Fruit fly (Drosophila melanogaster) whole organism, embryonic: ENCODE data around the gene Hexo1.

ENCODE experiments used
- Abd-B ChIP-seq: fragments of 200-800 bp; sonication (Bioruptor generic); optimal IDR thresholded peaks from 2 replicates; lab custom pipeline; 2018; ENCODE audit warnings: missing biosample characterization, mild to moderate bottlenecking, missing genetic modification characterization, moderate library complexity
- Asciz ChIP-seq: fragments of 200-800 bp; sonication (Bioruptor generic); optimal IDR thresholded peaks from 2 replicates; lab custom pipeline; 2017; ENCODE audit warnings: missing biosample characterization, mild to moderate bottlenecking, missing genetic modification characterization, missing genetic modification reagents
- Bteb2 ChIP-seq: fragments of 200-800 bp; sonication (Bioruptor generic); optimal IDR thresholded peaks from 2 replicates; lab custom pipeline; 2016; ENCODE audit warnings: missing biosample characterization, missing genetic modification characterization
- CG10209 ChIP-seq: fragments of 200-800 bp; sonication (Bioruptor generic); optimal IDR thresholded peaks from 3 replicates; lab custom pipeline; 2017; ENCODE audit warnings: missing biosample characterization, mild to moderate bottlenecking, missing genetic modification characterization, missing genetic modification reagents
- CG10543 ChIP-seq: fragments of 200-800 bp; sonication (Bioruptor generic); optimal IDR thresholded peaks from 3 replicates; lab custom pipeline; 2017; ENCODE audit warnings: missing biosample characterization, mild to moderate bottlenecking, missing genetic modification characterization, moderate library complexity
- CG10979 ChIP-seq: fragments of 200-800 bp; sonication (Bioruptor generic); optimal IDR thresholded peaks from 2 replicates; lab custom pipeline; 2018; ENCODE audit warnings: missing biosample characterization, mild to moderate bottlenecking, missing genetic modification characterization, moderate library complexity
- CG11695 ChIP-seq: fragments of 200-800 bp; sonication (Bioruptor generic); IDR thresholded peaks from 3 replicates; pipeline ENCODE4 v1.3.6; 2022; ENCODE audit warnings: missing biosample characterization, missing genetic modification characterization
- CG12219 ChIP-seq: fragments of 200-800 bp; sonication (Bioruptor generic); optimal IDR thresholded peaks from 3 replicates; lab custom pipeline; 2018; ENCODE audit warnings: missing biosample characterization, mild to moderate bottlenecking, missing genetic modification characterization
- CG1233 ChIP-seq: fragments of 200-800 bp; sonication (Bioruptor generic); optimal IDR thresholded peaks from 4 replicates; lab custom pipeline; 2018; ENCODE audit warnings: missing biosample characterization, mild to moderate bottlenecking, missing genetic modification characterization
- CG12391 ChIP-seq: fragments of 200-800 bp; sonication (Bioruptor generic); optimal IDR thresholded peaks from 3 replicates; lab custom pipeline; 2018; ENCODE audit warnings: missing biosample characterization, mild to moderate bottlenecking, missing genetic modification characterization, moderate library complexity
- CG15073 ChIP-seq: fragments of 200-800 bp; sonication (Bioruptor generic); optimal IDR thresholded peaks from 2 replicates; lab custom pipeline; 2016; ENCODE audit warnings: missing biosample characterization, missing genetic modification characterization
- CG15696 ChIP-seq: fragments of 200-800 bp; sonication (Bioruptor generic); optimal IDR thresholded peaks from 2 replicates; lab custom pipeline; 2019; ENCODE audit warnings: missing biosample characterization, mild to moderate bottlenecking, missing genetic modification characterization, moderate library complexity
- CG16863 ChIP-seq: fragments of 200-800 bp; sonication (Bioruptor generic); optimal IDR thresholded peaks from 3 replicates; lab custom pipeline; 2016; ENCODE audit warnings: missing biosample characterization, missing genetic modification characterization
- CG17186 ChIP-seq: fragments of 200-800 bp; sonication (Bioruptor generic); optimal IDR thresholded peaks from 3 replicates; lab custom pipeline; 2017; ENCODE audit warnings: missing biosample characterization, missing genetic modification reagents, missing genetic modification characterization
- CG18764 ChIP-seq: fragments of 200-800 bp; sonication (Bioruptor generic); optimal IDR thresholded peaks from 3 replicates; lab custom pipeline; 2016; ENCODE audit warnings: missing biosample characterization, missing genetic modification characterization
- CG2120 ChIP-seq: fragments of 200-800 bp; sonication (Bioruptor generic); optimal IDR thresholded peaks from 3 replicates; lab custom pipeline; 2016; ENCODE audit warnings: missing biosample characterization, missing genetic modification characterization
- CG2678 ChIP-seq: fragments of 200-800 bp; sonication (Bioruptor generic); optimal IDR thresholded peaks from 3 replicates; lab custom pipeline; 2019; ENCODE audit warnings: missing biosample characterization, mild to moderate bottlenecking, missing genetic modification characterization, moderate library complexity
- CG30403 ChIP-seq: fragments of 200-800 bp; sonication (Bioruptor generic); optimal IDR thresholded peaks from 3 replicates; lab custom pipeline; 2016; ENCODE audit warnings: missing biosample characterization, missing genetic modification characterization
- CG32532 ChIP-seq: fragments of 200-800 bp; sonication (Bioruptor generic); IDR thresholded peaks from 2 replicates; pipeline ENCODE4 v1.3.6; 2022; ENCODE audit warnings: missing biosample characterization, missing genetic modification characterization
- CG3281 ChIP-seq: fragments of 200-800 bp; sonication (Bioruptor generic); optimal IDR thresholded peaks from 3 replicates; lab custom pipeline; 2017; ENCODE audit warnings: missing biosample characterization, mild to moderate bottlenecking, missing genetic modification characterization
- CG3726 ChIP-seq: fragments of 200-800 bp; sonication (Bioruptor generic); IDR thresholded peaks from 3 replicates; pipeline ENCODE4, ENCODE4 v1.3.6; 2022; ENCODE audit warnings: missing biosample characterization, missing genetic modification characterization
- CG3995 ChIP-seq: fragments of 200-800 bp; sonication (Bioruptor generic); optimal IDR thresholded peaks from 3 replicates; lab custom pipeline; 2016; ENCODE audit warnings: missing biosample characterization, missing genetic modification characterization
- CG7928 ChIP-seq: fragments of 200-800 bp; sonication (Bioruptor generic); optimal IDR thresholded peaks from 2 replicates; lab custom pipeline; 2017; ENCODE audit warnings: missing biosample characterization, mild to moderate bottlenecking, missing genetic modification characterization
- D19B ChIP-seq: fragments of 200-800 bp; sonication (Bioruptor generic); optimal IDR thresholded peaks from 2 replicates; lab custom pipeline; 2017; ENCODE audit warnings: missing biosample characterization, mild to moderate bottlenecking, missing genetic modification characterization
- Drgx ChIP-seq: fragments of 200-800 bp; sonication (Bioruptor generic); IDR thresholded peaks from 2 replicates; pipeline ENCODE4 v1.3.6; 2022; ENCODE audit warnings: missing biosample characterization, missing genetic modification characterization
- GATAe ChIP-seq: fragments of 200-800 bp; sonication (Bioruptor generic); conservative IDR thresholded peaks from 2 replicates; pipeline ENCODE4 v1.3.6; 2022; ENCODE audit warnings: missing biosample characterization, missing genetic modification characterization
- Hr78 ChIP-seq, 2 experiments: fragments of 200-800 bp in 1 of 2; fragments of >200 bp in 1 of 2; sonication (Bioruptor generic) in 1 of 2; optimal IDR thresholded peaks; 2 replicates each; lab custom pipeline; 2017 to 2019; ENCODE audit warnings: missing biosample characterization in 2 of 2, missing genetic modification characterization in 2 of 2, mild to moderate bottlenecking in 1 of 2, moderate library complexity in 1 of 2
- Scr ChIP-seq: fragments of 200-800 bp; sonication (Bioruptor generic); IDR thresholded peaks from 2 replicates; pipeline ENCODE4 v1.3.6; 2022; ENCODE audit warnings: missing biosample characterization, missing genetic modification characterization; ENCODE audit not compliant: partially characterized antibody
- ara ChIP-seq: fragments of 200-800 bp; sonication (Bioruptor generic); IDR thresholded peaks from 2 replicates; pipeline ENCODE4 v1.3.6; 2022; ENCODE audit warnings: missing biosample characterization, missing genetic modification characterization
- bbx ChIP-seq: fragments of 200-800 bp; sonication (Bioruptor generic); IDR thresholded peaks from 2 replicates; pipeline ENCODE4 v1.3.6; 2022; ENCODE audit warnings: missing biosample characterization, missing genetic modification characterization; ENCODE audit not compliant: partially characterized antibody
- bowl ChIP-seq: fragments of 200-800 bp; sonication (Bioruptor generic); IDR thresholded peaks from 2 replicates; pipeline ENCODE4 v1.3.6; 2022; ENCODE audit warnings: missing biosample characterization, missing genetic modification characterization
- corto ChIP-seq: fragments of 200-800 bp; sonication (Bioruptor generic); optimal IDR thresholded peaks from 2 replicates; lab custom pipeline; 2016; ENCODE audit warnings: missing biosample characterization, mild to moderate bottlenecking, missing genetic modification characterization, moderate library complexity
- crc ChIP-seq: fragments of 200-800 bp; sonication (Bioruptor generic); optimal IDR thresholded peaks from 2 replicates; lab custom pipeline; 2016; ENCODE audit warnings: missing biosample characterization, missing genetic modification characterization
- eyg ChIP-seq: fragments of 200-800 bp; sonication (Bioruptor generic); optimal IDR thresholded peaks from 3 replicates; lab custom pipeline; 2016; ENCODE audit warnings: missing biosample characterization, missing genetic modification characterization
- ftz-f1 ChIP-seq: fragments of 200-800 bp; sonication (Bioruptor generic); optimal IDR thresholded peaks from 2 replicates; lab custom pipeline; 2016; ENCODE audit warnings: missing biosample characterization, missing genetic modification characterization
- klu ChIP-seq: fragments of 200-800 bp; sonication (Bioruptor generic); IDR thresholded peaks from 2 replicates; pipeline ENCODE4 v1.3.6; 2022; ENCODE audit warnings: missing biosample characterization, missing genetic modification characterization
- kni ChIP-seq: fragments of 200-800 bp; sonication (Bioruptor generic); optimal IDR thresholded peaks from 3 replicates; lab custom pipeline; 2017; ENCODE audit warnings: mild to moderate bottlenecking, missing biosample characterization, missing genetic modification reagents, missing genetic modification characterization
- knrl ChIP-seq: fragments of 200-800 bp; sonication (Bioruptor generic); IDR thresholded peaks from 3 replicates; pipeline ENCODE4 v1.3.6; 2022; ENCODE audit warnings: missing biosample characterization, missing genetic modification characterization; ENCODE audit not compliant: partially characterized antibody
- mld ChIP-seq: fragments of 200-800 bp; sonication (Bioruptor generic); IDR thresholded peaks from 3 replicates; pipeline ENCODE4 v1.3.6; 2022; ENCODE audit warnings: missing biosample characterization, missing genetic modification characterization; ENCODE audit not compliant: partially characterized antibody
- nerfin-1 ChIP-seq: fragments of 200-800 bp; sonication (Bioruptor generic); optimal IDR thresholded peaks from 3 replicates; lab custom pipeline; 2019; ENCODE audit warnings: missing biosample characterization, mild to moderate bottlenecking, missing genetic modification characterization, moderate library complexity
- p53 ChIP-seq: fragments of 200-800 bp; sonication (Bioruptor generic); optimal IDR thresholded peaks from 2 replicates; lab custom pipeline; 2016; ENCODE audit warnings: missing biosample characterization, missing genetic modification characterization
- pros ChIP-seq: fragments of 200-800 bp; sonication (Bioruptor generic); optimal IDR thresholded peaks from 3 replicates; lab custom pipeline; 2019; ENCODE audit warnings: missing biosample characterization, mild to moderate bottlenecking, missing genetic modification characterization, moderate library complexity
- psq ChIP-seq: fragments of 200-800 bp; sonication (Bioruptor generic); optimal IDR thresholded peaks from 2 replicates; lab custom pipeline; 2017; ENCODE audit warnings: missing biosample characterization, missing genetic modification characterization
- schlank ChIP-seq: fragments of 200-800 bp; sonication (Bioruptor generic); optimal IDR thresholded peaks from 2 replicates; lab custom pipeline; 2018; ENCODE audit warnings: missing biosample characterization, mild to moderate bottlenecking, missing genetic modification characterization
- sens ChIP-seq: fragments of 200-800 bp; sonication (Bioruptor generic); peaks from one replicate; lab custom pipeline; 2016; ENCODE audit warnings: missing biosample characterization, missing genetic modification characterization
- slp2 ChIP-seq: fragments of 200-800 bp; sonication (Bioruptor generic); optimal IDR thresholded peaks from 2 replicates; lab custom pipeline; 2016; ENCODE audit warnings: missing biosample characterization, missing genetic modification characterization
- tup ChIP-seq: fragments of 200-800 bp; sonication (Bioruptor generic); optimal IDR thresholded peaks from 2 replicates; lab custom pipeline; 2016; ENCODE audit warnings: missing biosample characterization, mild to moderate bottlenecking, missing genetic modification characterization, moderate library complexity
- twi ChIP-seq: fragments of 200-800 bp; optimal IDR thresholded peaks from 2 replicates; lab custom pipeline; 2019; ENCODE audit warnings: missing biosample characterization, mild to moderate bottlenecking, missing genetic modification characterization, moderate library complexity
- vfl ChIP-seq: fragments of 200-800 bp; sonication (Bioruptor generic); optimal IDR thresholded peaks from 2 replicates; lab custom pipeline; 2016; ENCODE audit warnings: missing biosample characterization, missing genetic modification characterization

Gene Hexo1

DNA sequence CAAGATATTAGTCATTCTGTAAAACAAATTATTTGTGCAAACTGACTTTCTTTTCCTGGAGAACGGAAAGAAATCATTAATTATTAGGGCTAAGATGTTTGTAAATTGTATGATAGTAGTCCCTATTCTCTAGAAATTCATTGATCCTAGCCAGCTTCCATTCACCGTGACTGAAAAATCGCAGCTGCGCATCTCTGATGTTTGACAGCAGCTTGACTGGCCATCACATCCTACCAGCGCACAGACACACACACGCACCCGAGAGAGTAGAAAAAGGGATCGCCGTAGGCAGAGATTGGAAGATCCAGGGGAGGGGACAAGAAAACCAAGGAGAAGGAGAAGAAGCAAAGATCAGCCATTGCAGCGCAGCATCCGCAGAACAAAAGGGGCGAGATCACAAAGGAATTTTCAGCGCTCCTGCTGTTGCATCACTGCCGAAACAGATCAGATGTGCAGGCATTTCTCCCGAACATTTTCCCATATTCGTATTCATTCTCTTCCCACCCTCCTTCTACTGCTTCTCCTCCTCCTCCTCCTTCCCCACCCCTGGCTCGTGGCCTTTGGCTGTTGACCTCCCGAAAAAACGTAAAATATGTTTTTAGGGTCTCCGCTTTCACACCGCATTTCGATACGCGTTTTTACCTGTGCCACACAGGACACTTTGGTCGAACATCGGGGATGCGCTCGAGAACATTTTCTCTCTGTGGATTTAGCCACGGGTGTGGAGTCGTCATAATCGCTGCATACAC is 35.4 kb upstream of the Hexo1 start (continued):
- no peak for TF ChIP-seq CG10979 (tag; lab: Kevin White, UChicago)
- peak; percentile 4 for TF ChIP-seq CG1233 (GFP tag; lab: Kevin White, UChicago)
- no peak for TF ChIP-seq CG12391
- no peak for TF ChIP-seq CG2678 (tag; lab: Kevin White, UChicago)
- peak; percentile 47 for TF ChIP-seq sens
- no peak for TF ChIP-seq CG12219 (GFP tag; lab: Kevin White, UChicago)
- TF ChIP-seq slp2 (GFP tag; lab: Kevin White, UChicago): no peak
- no peak for TF ChIP-seq Bteb2
- peak in 1 of 2 experiments; percentile 65 for TF ChIP-seq Hr78 (GFP tag; optimal IDR thresholded peaks at IDR 0.05; lab: Kevin White, UChicago)
- no peak for TF ChIP-seq CG17186
- no peak for TF ChIP-seq schlank (tag; lab: Kevin White, UChicago)
- TF ChIP-seq tup: no peak
- TF ChIP-seq bbx (GFP tag; lab: Robert Waterston, UW): no peak
- TF ChIP-seq crc (GFP tag; lab: Kevin White, UChicago): no peak
- TF ChIP-seq ftz-f1 (GFP tag; lab: Kevin White, UChicago): peak; percentile 6
- no peak for TF ChIP-seq p53 (GFP tag; lab: Kevin White, UChicago)
- TF ChIP-seq CG32532 (GFP tag; lab: Robert Waterston, UW): no peak
- TF ChIP-seq CG3281 (GFP tag; lab: Kevin White, UChicago): no peak
- TF ChIP-seq corto (GFP tag; lab: Kevin White, UChicago): no peak
- no peak for TF ChIP-seq bowl (GFP tag; lab: Robert Waterston, UW)
- peak; percentile 86 for TF ChIP-seq kni
- TF ChIP-seq CG10543 (GFP tag; lab: Kevin White, UChicago): no peak
- TF ChIP-seq CG15073 (GFP tag; lab: Kevin White, UChicago): no peak
- TF ChIP-seq CG18764 (GFP tag; lab: Kevin White, UChicago): no peak
- TF ChIP-seq GATAe (GFP tag; lab: Robert Waterston, UW): no peak
- no peak for TF ChIP-seq mld (GFP tag; lab: Robert Waterston, UW)
- no peak for TF ChIP-seq vfl (GFP tag; lab: Kevin White, UChicago)
- peak; percentile 95 for TF ChIP-seq pros (GFP tag; lab: Kevin White, UChicago)
- TF ChIP-seq psq (GFP tag; lab: Kevin White, UChicago): peak; percentile 74
- TF ChIP-seq CG15696: no peak
- no peak for TF ChIP-seq CG7928 (GFP tag; lab: Kevin White, UChicago)
- TF ChIP-seq ara: no peak
- no peak for TF ChIP-seq klu
- no peak for TF ChIP-seq Scr (GFP tag; lab: Robert Waterston, UW)
- peak; percentile 49; the same call in 1 of the 3 replicates for TF ChIP-seq CG11695 (GFP tag; lab: Robert Waterston, UW)
- no peak for TF ChIP-seq Asciz (GFP tag; lab: Kevin White, UChicago)
- no peak for TF ChIP-seq knrl (GFP tag; lab: Robert Waterston, UW)
- peak; percentile 92 for TF ChIP-seq CG3995 (GFP tag; lab: Kevin White, UChicago)
- no peak for TF ChIP-seq Abd-B (GFP tag; lab: Kevin White, UChicago)
- no peak for TF ChIP-seq CG3726 (GFP tag; lab: Robert Waterston, UW)
- no peak for TF ChIP-seq CG16863 (GFP tag; lab: Kevin White, UChicago)
- peak; percentile 88 for TF ChIP-seq nerfin-1 (tag; lab: Kevin White, UChicago)
- TF ChIP-seq D19B: no peak
- no peak for TF ChIP-seq CG10209
- no peak for TF ChIP-seq CG2120 (GFP tag; lab: Kevin White, UChicago)
- TF ChIP-seq twi (tag; lab: Kevin White, UChicago): peak; percentile 23
- no peak for TF ChIP-seq eyg (GFP tag; lab: Kevin White, UChicago)
- TF ChIP-seq CG30403 (GFP tag; lab: Kevin White, UChicago): no peak
- no peak for TF ChIP-seq Drgx (GFP tag; lab: Robert Waterston, UW)
